Fruit fly (Drosophila melanogaster) whole organism, prepupa: Measurements from ENCODE around the gene Smug.

ENCODE experiments used
- Blimp-1 ChIP-seq: fragments of 200-800 bp; sonication (Bioruptor generic); optimal IDR thresholded peaks from 3 replicates; lab custom pipeline; 2017; ENCODE audit warnings: missing biosample characterization, missing genetic modification characterization, mild to moderate bottlenecking, moderate library complexity, missing genetic modification reagents
- CG10631 ChIP-seq: fragments of 200-800 bp; sonication (Bioruptor generic); optimal IDR thresholded peaks from 2 replicates; lab custom pipeline; 2016; ENCODE audit warnings: missing biosample characterization, missing genetic modification characterization
- CG11294 ChIP-seq: fragments of 200-800 bp; sonication (Bioruptor generic); IDR thresholded peaks from 2 replicates; pipeline ENCODE4 v1.3.6; 2022; ENCODE audit warnings: missing biosample characterization, missing genetic modification characterization
- CG11762 ChIP-seq: fragments of 200-800 bp; sonication (Bioruptor generic); optimal IDR thresholded peaks from 3 replicates; lab custom pipeline; 2016; ENCODE audit warnings: missing biosample characterization, missing genetic modification characterization; ENCODE audit not compliant: insufficient read depth
- CG11902 ChIP-seq: fragments of 200-800 bp; sonication (Bioruptor generic); optimal IDR thresholded peaks from 3 replicates; lab custom pipeline; 2016; ENCODE audit warnings: missing biosample characterization, missing genetic modification characterization
- CG16779 ChIP-seq: fragments of 200-800 bp; sonication (Bioruptor generic); optimal IDR thresholded peaks from 3 replicates; lab custom pipeline; 2017; ENCODE audit warnings: missing biosample characterization, mild to moderate bottlenecking, missing genetic modification characterization
- CG3919 ChIP-seq: fragments of 200-800 bp; sonication (Bioruptor generic); optimal IDR thresholded peaks from 3 replicates; lab custom pipeline; 2016; ENCODE audit warnings: missing biosample characterization, missing genetic modification characterization
- CG4318 ChIP-seq: fragments of 200-800 bp; sonication (Bioruptor generic); optimal IDR thresholded peaks from 3 replicates; lab custom pipeline; 2017; ENCODE audit warnings: missing biosample characterization, mild to moderate bottlenecking, missing genetic modification characterization
- CG6163 ChIP-seq: fragments of 200-800 bp; sonication (Bioruptor generic); IDR thresholded peaks from 3 replicates; pipeline ENCODE4 v1.3.6; 2022; ENCODE audit warnings: missing biosample characterization, missing genetic modification characterization
- CG6276 ChIP-seq: fragments of 200-800 bp; sonication (Bioruptor generic); optimal IDR thresholded peaks from 2 replicates; lab custom pipeline; 2017; ENCODE audit warnings: missing biosample characterization, mild to moderate bottlenecking, missing genetic modification characterization
- CG6792 ChIP-seq: fragments of 200-800 bp; sonication (Bioruptor generic); optimal IDR thresholded peaks from 3 replicates; lab custom pipeline; 2016; ENCODE audit warnings: missing biosample characterization, missing genetic modification characterization
- CG6808 ChIP-seq: fragments of 200-800 bp; sonication (Bioruptor generic); optimal IDR thresholded peaks from 3 replicates; lab custom pipeline; 2017; ENCODE audit warnings: missing biosample characterization, missing genetic modification characterization, mild to moderate bottlenecking, moderate library complexity, missing genetic modification reagents
- CG6854 ChIP-seq: fragments of 200-800 bp; sonication (Bioruptor generic); optimal IDR thresholded peaks from 2 replicates; lab custom pipeline; 2017; ENCODE audit warnings: missing biosample characterization, mild to moderate bottlenecking, missing genetic modification characterization
- CG7368 ChIP-seq: fragments of 200-800 bp; sonication (Bioruptor generic); optimal IDR thresholded peaks from 3 replicates; lab custom pipeline; 2016; ENCODE audit warnings: missing biosample characterization, missing genetic modification characterization
- CG8119 ChIP-seq: fragments of 200-800 bp; sonication (Bioruptor generic); IDR thresholded peaks from 3 replicates; pipeline ENCODE4 v1.3.6; 2022; ENCODE audit warnings: missing biosample characterization, missing genetic modification characterization
- CG8319 ChIP-seq: fragments of 200-800 bp; sonication (Bioruptor generic); optimal IDR thresholded peaks from 3 replicates; lab custom pipeline; 2016; ENCODE audit warnings: missing biosample characterization, missing genetic modification characterization
- CG8632 ChIP-seq: fragments of 200-800 bp; sonication (Bioruptor generic); optimal IDR thresholded peaks from 3 replicates; lab custom pipeline; 2016; ENCODE audit warnings: missing biosample characterization, missing genetic modification characterization
- Eip75B ChIP-seq: fragments of 200-800 bp; sonication (Bioruptor generic); optimal IDR thresholded peaks from 3 replicates; lab custom pipeline; 2016; ENCODE audit warnings: missing biosample characterization, missing genetic modification characterization
- Eip78C ChIP-seq: fragments of 200-800 bp; sonication (Bioruptor generic); peaks from one replicate; lab custom pipeline; 2016; ENCODE audit warnings: missing biosample characterization, missing genetic modification characterization
- Eip93F ChIP-seq: fragments of 200-800 bp; sonication (Bioruptor generic); optimal IDR thresholded peaks from 2 replicates; lab custom pipeline; 2016; ENCODE audit warnings: missing biosample characterization, mild to moderate bottlenecking, missing genetic modification characterization
- Ets21C ChIP-seq: fragments of 200-800 bp; sonication (Bioruptor generic); optimal IDR thresholded peaks from 3 replicates; lab custom pipeline; 2016; ENCODE audit warnings: missing biosample characterization, missing genetic modification characterization
- Ets96B ChIP-seq: fragments of 200-800 bp; optimal IDR thresholded peaks from 2 replicates; lab custom pipeline; 2019; ENCODE audit warnings: missing biosample characterization, mild to moderate bottlenecking, missing genetic modification characterization, moderate library complexity
- Gug ChIP-seq: fragments of 200-800 bp; sonication (Bioruptor generic); IDR thresholded peaks from 2 replicates; pipeline ENCODE4 v1.3.6; 2022; ENCODE audit warnings: missing biosample characterization, missing genetic modification characterization
- Hr38 ChIP-seq: sonication (Bioruptor generic); optimal IDR thresholded peaks from 2 replicates; lab custom pipeline; 2016; ENCODE audit warnings: missing biosample characterization, missing genetic modification characterization
- Hr39 ChIP-seq: fragments of 200-800 bp; sonication (Bioruptor generic); optimal IDR thresholded peaks from 2 replicates; lab custom pipeline; 2016; ENCODE audit warnings: missing biosample characterization, missing genetic modification characterization
- Lpt ChIP-seq: fragments of 200-800 bp; sonication (Bioruptor generic); optimal IDR thresholded peaks from 3 replicates; lab custom pipeline; 2016; ENCODE audit warnings: missing biosample characterization, missing genetic modification characterization
- Met ChIP-seq: fragments of 200-800 bp; sonication (Bioruptor generic); optimal IDR thresholded peaks from 3 replicates; lab custom pipeline; 2016; ENCODE audit warnings: missing biosample characterization, missing genetic modification characterization
- OdsH ChIP-seq: fragments of 200-800 bp; sonication (Bioruptor generic); optimal IDR thresholded peaks from 3 replicates; lab custom pipeline; 2016; ENCODE audit warnings: missing biosample characterization, missing genetic modification characterization
- Smox ChIP-seq: fragments of 200-800 bp; sonication (Bioruptor generic); optimal IDR thresholded peaks from 3 replicates; lab custom pipeline; 2016; ENCODE audit warnings: missing biosample characterization, missing genetic modification characterization
- Sox102F ChIP-seq: fragments of 200-800 bp; sonication (Bioruptor generic); optimal IDR thresholded peaks from 2 replicates; lab custom pipeline; 2016; ENCODE audit warnings: missing biosample characterization, mild to moderate bottlenecking, missing genetic modification characterization
- Sox14 ChIP-seq: fragments of 200-800 bp; sonication (Bioruptor generic); optimal IDR thresholded peaks from 3 replicates; lab custom pipeline; 2016; ENCODE audit warnings: missing biosample characterization, missing genetic modification characterization
- achi ChIP-seq: fragments of 200-800 bp; sonication (Bioruptor generic); optimal IDR thresholded peaks from 3 replicates; lab custom pipeline; 2016; ENCODE audit warnings: missing biosample characterization, missing genetic modification characterization
- acj6 ChIP-seq: fragments of 200-800 bp; sonication (Bioruptor generic); optimal IDR thresholded peaks from 3 replicates; lab custom pipeline; 2016; ENCODE audit warnings: missing biosample characterization, missing genetic modification characterization
- cyc ChIP-seq: fragments of 200-800 bp; sonication (Bioruptor generic); optimal IDR thresholded peaks from 3 replicates; lab custom pipeline; 2016; ENCODE audit warnings: missing biosample characterization, missing genetic modification characterization
- eg ChIP-seq: fragments of 200-800 bp; sonication (Bioruptor generic); IDR thresholded peaks from 3 replicates; pipeline ENCODE4 v1.3.6; 2022; ENCODE audit warnings: missing biosample characterization, missing genetic modification characterization
- esn ChIP-seq: fragments of 200-800 bp; sonication (Bioruptor generic); optimal IDR thresholded peaks from 2 replicates; lab custom pipeline; 2016; ENCODE audit warnings: missing biosample characterization, mild to moderate bottlenecking, missing genetic modification characterization, moderate library complexity
- fd59A ChIP-seq: fragments of 200-800 bp; sonication (Bioruptor generic); optimal IDR thresholded peaks from 2 replicates; lab custom pipeline; 2017; ENCODE audit warnings: missing biosample characterization, mild to moderate bottlenecking, missing genetic modification characterization, missing genetic modification reagents
- fkh ChIP-seq: fragments of 200-800 bp; sonication (Bioruptor generic); optimal IDR thresholded peaks from 3 replicates; lab custom pipeline; 2017; ENCODE audit warnings: missing biosample characterization, mild to moderate bottlenecking, missing genetic modification characterization, moderate library complexity
- lz ChIP-seq: fragments of 200-800 bp; sonication (Bioruptor generic); optimal IDR thresholded peaks from 3 replicates; lab custom pipeline; 2016; ENCODE audit warnings: missing biosample characterization, missing genetic modification characterization
- net ChIP-seq: fragments of 200-800 bp; sonication (Bioruptor generic); optimal IDR thresholded peaks from 3 replicates; lab custom pipeline; 2016; ENCODE audit warnings: missing biosample characterization, missing genetic modification characterization
- salr ChIP-seq, 2 experiments: fragments of 200-800 bp; sonication (Bioruptor generic); optimal IDR thresholded peaks; 3 replicates each; lab custom pipeline; 2016 to 2018; ENCODE audit warnings: missing biosample characterization in 2 of 2, missing genetic modification characterization in 2 of 2, mild to moderate bottlenecking in 1 of 2
- spab ChIP-seq: fragments of 200-800 bp; sonication (Bioruptor generic); optimal IDR thresholded peaks from 2 replicates; lab custom pipeline; 2017; ENCODE audit warnings: missing biosample characterization, mild to moderate bottlenecking, missing genetic modification characterization, missing genetic modification reagents
- ss ChIP-seq, 2 experiments: fragments of 200-800 bp; sonication (Bioruptor generic); optimal IDR thresholded peaks; 2 replicates in 1 of 2; 3 replicates in 1 of 2; lab custom pipeline; 2017 to 2018; ENCODE audit warnings: mild to moderate bottlenecking in 2 of 2, missing biosample characterization in 2 of 2, missing genetic modification characterization in 2 of 2, moderate library complexity in 1 of 2
- svp ChIP-seq: fragments of 200-800 bp; sonication (Bioruptor generic); peaks from one replicate; lab custom pipeline; 2016; ENCODE audit warnings: missing biosample characterization, missing genetic modification characterization
- topi ChIP-seq: fragments of 200-800 bp; sonication (Bioruptor generic); optimal IDR thresholded peaks from 3 replicates; lab custom pipeline; 2016; ENCODE audit warnings: missing biosample characterization, missing genetic modification characterization
- vri ChIP-seq: fragments of 200-800 bp; sonication (Bioruptor generic); optimal IDR thresholded peaks from 3 replicates; lab custom pipeline; 2016; ENCODE audit warnings: missing biosample characterization, mild to moderate bottlenecking, missing genetic modification characterization

Gene Smug

dm6 chr3R:17120165-17120564, 30.2 kb upstream of the Smug start, which contains the start of gene CG34278:
TSS of gene CG34278 (plus strand) at chr3R:17120465.
- no peak for TF ChIP-seq Gug (GFP tag; lab: Robert Waterston, UW)
- no peak for TF ChIP-seq Lpt
- TF ChIP-seq CG3919 (GFP tag; lab: Kevin White, UChicago) = no peak
- no peak for TF ChIP-seq CG6854 (GFP tag; lab: Kevin White, UChicago)
- no peak for TF ChIP-seq ss (GFP tag; optimal IDR thresholded peaks at IDR 0.05; lab: Kevin White, UChicago)
- no peak for TF ChIP-seq CG7368 (GFP tag; lab: Kevin White, UChicago)
- TF ChIP-seq CG10631 (GFP tag; lab: Kevin White, UChicago) = no peak
- TF ChIP-seq Smox (GFP tag; lab: Kevin White, UChicago) = no peak
- TF ChIP-seq CG4318 (GFP tag; lab: Kevin White, UChicago) = no peak
- no peak for TF ChIP-seq Sox14
- no peak for TF ChIP-seq CG8632 (GFP tag; lab: Kevin White, UChicago)
- no peak for TF ChIP-seq fd59A (GFP tag; lab: Kevin White, UChicago)
- no peak for TF ChIP-seq CG11294 (GFP tag; lab: Robert Waterston, UW)
- TF ChIP-seq CG6808 = no peak
- no peak for TF ChIP-seq lz (GFP tag; lab: Kevin White, UChicago)
- no peak for TF ChIP-seq achi
- no peak for TF ChIP-seq acj6 (GFP tag; lab: Kevin White, UChicago)
- TF ChIP-seq eg (GFP tag; lab: Robert Waterston, UW) = no peak
- TF ChIP-seq topi (GFP tag; lab: Kevin White, UChicago) = no peak
- no peak for TF ChIP-seq CG16779

- TF ChIP-seq esn = no peak
- TF ChIP-seq fkh = peak; percentile 26
- no peak for TF ChIP-seq CG6276 (GFP tag; lab: Kevin White, UChicago)
- TF ChIP-seq Blimp-1 = no peak
- no peak for TF ChIP-seq cyc (GFP tag; lab: Kevin White, UChicago)
- no peak for TF ChIP-seq Sox102F (GFP tag; lab: Kevin White, UChicago)
- TF ChIP-seq Ets21C (GFP tag; lab: Kevin White, UChicago) = no peak
- no peak for TF ChIP-seq spab (GFP tag; lab: Kevin White, UChicago)
- no peak for TF ChIP-seq CG8632 (GFP tag; lab: Kevin White, UChicago)
Observed at dm6 chr3R:17121277-17121676, 29.1 kb upstream of the Smug start, which contains the start of gene CG42779. TSS of gene CG42779 (plus strand) at chr3R:17121577.

- no peak for TF ChIP-seq Lpt
- TF ChIP-seq CG11902 (GFP tag; lab: Kevin White, UChicago) = no peak
- TF ChIP-seq Hr38 (GFP tag; lab: Kevin White, UChicago) = no peak
- TF ChIP-seq Eip75B = no peak
- TF ChIP-seq CG6854 (GFP tag; lab: Kevin White, UChicago) = no peak
- no peak for TF ChIP-seq CG16779
- TF ChIP-seq Blimp-1 = peak; percentile 27
- TF ChIP-seq CG8632 (GFP tag; lab: Kevin White, UChicago) = peak; percentile 25
- peak; percentile 35 for TF ChIP-seq Hr39
- TF ChIP-seq acj6 (GFP tag; lab: Kevin White, UChicago) = peak; percentile 49
- TF ChIP-seq CG6792 (GFP tag; lab: Kevin White, UChicago) = peak; percentile 40
- no peak for TF ChIP-seq Eip93F (GFP tag; lab: Kevin White, UChicago)
- TF ChIP-seq lz (GFP tag; lab: Kevin White, UChicago) = peak; percentile 37
- TF ChIP-seq CG8319 (GFP tag; lab: Kevin White, UChicago) = no peak
- peak; percentile 64 for TF ChIP-seq Met (GFP tag; lab: Kevin White, UChicago)
- TF ChIP-seq CG3919 (GFP tag; lab: Kevin White, UChicago) = no peak
- no peak for TF ChIP-seq spab (GFP tag; lab: Kevin White, UChicago)
- TF ChIP-seq Eip78C (GFP tag; lab: Kevin White, UChicago) = no peak
- TF ChIP-seq net (GFP tag; lab: Kevin White, UChicago) = peak; percentile 13
- no peak for TF ChIP-seq Ets96B (tag; lab: Kevin White, UChicago)
- no peak; the same call in 2 of the 3 replicates for TF ChIP-seq eg (GFP tag; lab: Robert Waterston, UW)
- no peak for TF ChIP-seq CG6163 (GFP tag; lab: Robert Waterston, UW)
- TF ChIP-seq CG11762 = no peak
- TF ChIP-seq svp (GFP tag; lab: Kevin White, UChicago) = peak; percentile 88
- peak; percentile 61; the same call in 2 of the 3 replicates for TF ChIP-seq CG8119 (GFP tag; lab: Robert Waterston, UW)
- TF ChIP-seq CG6276 (GFP tag; lab: Kevin White, UChicago) = peak; percentile 25
- TF ChIP-seq fkh = no peak
- TF ChIP-seq OdsH (GFP tag; lab: Kevin White, UChicago) = peak; percentile 33
- TF ChIP-seq vri (GFP tag; lab: Kevin White, UChicago) = peak; percentile 46
- no peak for TF ChIP-seq salr (GFP tag; optimal IDR thresholded peaks at IDR 0.05; lab: Kevin White, UChicago)
Observed at dm6 chr3R:17122796-17123504, 27.4 kb upstream of the Smug start.
